Fruit fly (Drosophila melanogaster) whole organism, wandering third instar larva: Measurements from ENCODE around the gene S-Lap2.
A peak's percentile ranks its signal among the peaks of the same experiment; 100 is the strongest.

Experiments used
- Abd-B ChIP-seq: fragments of >200 bp; optimal IDR thresholded peaks from 2 replicates; lab custom pipeline; 2017; ENCODE audit warnings: missing biosample characterization, missing genetic modification characterization
- CG32264 ChIP-seq: fragments of 200-800 bp; sonication (Bioruptor generic); optimal IDR thresholded peaks from 2 replicates; lab custom pipeline; 2016; ENCODE audit warnings: missing biosample characterization, missing genetic modification characterization
- CG9705 ChIP-seq: fragments of 200-800 bp; sonication (Bioruptor generic); optimal IDR thresholded peaks from 2 replicates; lab custom pipeline; 2018; ENCODE audit warnings: missing biosample characterization, mild to moderate bottlenecking, missing genetic modification characterization
- CrebA ChIP-seq: fragments of 200-800 bp; sonication (Bioruptor generic); optimal IDR thresholded peaks from 2 replicates; lab custom pipeline; 2016; ENCODE audit warnings: missing biosample characterization, mild to moderate bottlenecking, missing genetic modification characterization, borderline replicate concordance
- Dfd ChIP-seq: fragments of >200 bp; optimal IDR thresholded peaks from 2 replicates; lab custom pipeline; 2017; ENCODE audit warnings: missing biosample characterization, missing genetic modification characterization
- Dif ChIP-seq: fragments of 200-275, 200-300 bp; sonication (Bioruptor generic); optimal IDR thresholded peaks from 2 replicates; lab custom pipeline; 2018; ENCODE audit warnings: missing biosample characterization, missing genetic modification characterization; ENCODE audit not compliant: partially characterized antibody
- GATAd ChIP-seq: sonication (Bioruptor generic); optimal IDR thresholded peaks from 2 replicates; lab custom pipeline; 2016; ENCODE audit warnings: missing biosample characterization, missing genetic modification characterization
- HLH106 ChIP-seq: fragments of 200-800 bp; optimal IDR thresholded peaks from 3 replicates; lab custom pipeline; 2019; ENCODE audit warnings: missing biosample characterization, mild to moderate bottlenecking, missing genetic modification characterization, moderate library complexity
- Hnf4 ChIP-seq: fragments of 200-800 bp; sonication (Bioruptor generic); optimal IDR thresholded peaks from 2 replicates; lab custom pipeline; 2016; ENCODE audit warnings: missing biosample characterization, mild to moderate bottlenecking, missing genetic modification characterization
- Hr83 ChIP-seq: fragments of 200-300 bp; sonication (Bioruptor generic); optimal IDR thresholded peaks from 2 replicates; lab custom pipeline; 2016; ENCODE audit warnings: missing biosample characterization, mild to moderate bottlenecking, missing genetic modification characterization, moderate library complexity; ENCODE audit not compliant: poor library complexity, severe bottlenecking
- Mio ChIP-seq: sonication (Bioruptor generic); optimal IDR thresholded peaks from 2 replicates; lab custom pipeline; 2016; ENCODE audit warnings: missing biosample characterization, missing genetic modification characterization
- Myc ChIP-seq: fragments of >200 bp; optimal IDR thresholded peaks from 2 replicates; lab custom pipeline; 2017
- N ChIP-seq: fragments of >200 bp; optimal IDR thresholded peaks from 2 replicates; lab custom pipeline; 2018; ENCODE audit warnings: missing biosample characterization, missing external identifiers, missing genetic modification characterization
- OdsH ChIP-seq: fragments of 200-800 bp; sonication (Bioruptor generic); optimal IDR thresholded peaks from 2 replicates; lab custom pipeline; 2016; ENCODE audit warnings: missing biosample characterization, mild to moderate bottlenecking, missing genetic modification characterization
- Sp1 ChIP-seq: fragments of 200-800 bp; sonication (Bioruptor generic); optimal IDR thresholded peaks from 3 replicates; lab custom pipeline; 2019; ENCODE audit warnings: missing biosample characterization, mild to moderate bottlenecking, missing genetic modification characterization, moderate library complexity
- Vsx2 ChIP-seq: fragments of 200-300, 225-300 bp; sonication (Bioruptor generic); optimal IDR thresholded peaks from 2 replicates; lab custom pipeline; 2018; ENCODE audit warnings: missing biosample characterization, missing genetic modification characterization; ENCODE audit not compliant: partially characterized antibody
- brk ChIP-seq: fragments of 200-800 bp; sonication (Bioruptor generic); optimal IDR thresholded peaks from 2 replicates; lab custom pipeline; 2016; ENCODE audit warnings: missing biosample characterization, mild to moderate bottlenecking, missing genetic modification characterization
- dl ChIP-seq, 2 experiments: fragments of 175-275, 200-275 bp in 1 of 2; fragments of 200-275 bp in 1 of 2; sonication (Bioruptor generic); optimal IDR thresholded peaks; lab custom pipeline; 2018; ENCODE audit warnings: mild to moderate bottlenecking in 2 of 2, missing biosample characterization in 2 of 2, missing genetic modification characterization in 2 of 2, moderate library complexity in 2 of 2; ENCODE audit not compliant: partially characterized antibody in 2 of 2, insufficient read depth in 1 of 2
- dmrt93B ChIP-seq: fragments of 200-800 bp; sonication (Bioruptor generic); optimal IDR thresholded peaks from 2 replicates; lab custom pipeline; 2018; ENCODE audit warnings: missing biosample characterization, mild to moderate bottlenecking, missing genetic modification characterization
- dsf ChIP-seq: sonication (Bioruptor generic); optimal IDR thresholded peaks from 2 replicates; lab custom pipeline; 2016; ENCODE audit warnings: missing biosample characterization, missing genetic modification characterization, borderline replicate concordance
- ey ChIP-seq: fragments of 200-800 bp; sonication (Bioruptor generic); optimal IDR thresholded peaks from 2 replicates; lab custom pipeline; 2016; ENCODE audit warnings: missing biosample characterization, missing genetic modification characterization
- foxo ChIP-seq, 2 experiments: fragments of 200-800 bp; sonication (Bioruptor generic); optimal IDR thresholded peaks; 2 replicates in 1 of 2; 3 replicates in 1 of 2; lab custom pipeline; 2016 to 2017; ENCODE audit warnings: missing biosample characterization in 2 of 2, missing genetic modification characterization in 2 of 2
- fru ChIP-seq: fragments of 200-800 bp; sonication (Bioruptor generic); optimal IDR thresholded peaks from 3 replicates; lab custom pipeline; 2016; ENCODE audit warnings: missing biosample characterization, mild to moderate bottlenecking, missing genetic modification characterization
- h ChIP-seq: fragments of 200-800 bp; sonication (Bioruptor generic); optimal IDR thresholded peaks from 3 replicates; lab custom pipeline; 2016; ENCODE audit warnings: missing biosample characterization, mild to moderate bottlenecking, missing genetic modification characterization
- lola ChIP-seq: fragments of >200 bp; optimal IDR thresholded peaks from 2 replicates; lab custom pipeline; 2017; ENCODE audit warnings: missing biosample characterization, missing genetic modification characterization
- pan ChIP-seq: fragments of >200 bp; optimal IDR thresholded peaks from 2 replicates; lab custom pipeline; 2017
- psq ChIP-seq: fragments of 200-800 bp; sonication (Bioruptor generic); optimal IDR thresholded peaks from 3 replicates; lab custom pipeline; 2017; ENCODE audit warnings: missing biosample characterization, mild to moderate bottlenecking, missing genetic modification characterization, moderate library complexity
- sv ChIP-seq: fragments of 200-800 bp; sonication (Bioruptor generic); optimal IDR thresholded peaks from 3 replicates; lab custom pipeline; 2016; ENCODE audit warnings: missing biosample characterization, missing genetic modification characterization
- tai ChIP-seq: sonication (Bioruptor generic); optimal IDR thresholded peaks from 2 replicates; lab custom pipeline; 2016; ENCODE audit warnings: missing biosample characterization, missing genetic modification characterization
- usp ChIP-seq: fragments of >200 bp; optimal IDR thresholded peaks from 2 replicates; lab custom pipeline; 2017; ENCODE audit warnings: missing biosample characterization, missing genetic modification characterization
- woc ChIP-seq: sonication (Bioruptor generic); optimal IDR thresholded peaks from 2 replicates; lab custom pipeline; 2016; ENCODE audit warnings: missing biosample characterization, mild to moderate bottlenecking, missing genetic modification characterization

Gene S-Lap2

dm6 chr3L:8603880-8604692 lies 15.6 kb upstream of the S-Lap2 start, which contains the start of the genes CG5989 and CG6282:
Gene CG5989 (minus strand): TSS chr3L:8604149.
Gene CG6282 (plus strand): TSS chr3L:8604657.
- peak; percentile 61 for TF ChIP-seq Myc (lab: Kevin White, UChicago)
- no peak for TF ChIP-seq CrebA
- peak; percentile 8 for TF ChIP-seq sv (GFP tag; lab: Kevin White, UChicago)

dm6 chr3L:8607449-8607848 lies 12.2 kb upstream of the S-Lap2 start:
- TF ChIP-seq psq (no peak), Dif (GFP tag; lab: Kevin White, UChicago) (no peak), foxo (GFP tag; optimal IDR thresholded peaks at IDR 0.05; lab: Kevin White, UChicago) (peak in 1 of 2 experiments; percentile 21), Abd-B (GFP tag; lab: Kevin White, UChicago) (no peak), ey (GFP tag; lab: Kevin White, UChicago) (peak; percentile 34), dsf (no peak), CG9705 (GFP tag; lab: Kevin White, UChicago) (no peak), dmrt93B (GFP tag; lab: Kevin White, UChicago) (no peak), sv (GFP tag; lab: Kevin White, UChicago) (no peak), tai (GFP tag; lab: Kevin White, UChicago) (no peak), GATAd (no peak), h (GFP tag; lab: Kevin White, UChicago) (peak; percentile 20), CG32264 (GFP tag; lab: Kevin White, UChicago) (no peak), Myc (lab: Kevin White, UChicago) (no peak), Vsx2 (GFP tag; lab: Kevin White, UChicago) (no peak), Sp1 (GFP tag; lab: Kevin White, UChicago) (no peak), usp (GFP tag; lab: Kevin White, UChicago) (no peak), brk (GFP tag; lab: Kevin White, UChicago) (no peak), woc (GFP tag; lab: Kevin White, UChicago) (no peak), dl (GFP tag; optimal IDR thresholded peaks at IDR 0.05; lab: Kevin White, UChicago; ENCODE audit: insufficient read depth in 1 of 2, partially characterized antibody in 2 of 2) (no peak), CrebA (no peak), N (GFP tag; lab: Kevin White, UChicago) (no peak), pan (lab: Kevin White, UChicago) (no peak), Dfd (GFP tag; lab: Kevin White, UChicago) (no peak), Mio (no peak), fru (GFP tag; lab: Kevin White, UChicago) (peak; percentile 15), Hnf4 (GFP tag; lab: Kevin White, UChicago) (no peak), Hr83 (GFP tag; lab: Kevin White, UChicago) (no peak), lola (no peak)
- TF ChIP-seq, all 38 proteins: peak for 4

dm6 chr3L:8616935-8617334 lies 2.8 kb upstream of the S-Lap2 start, which contains the start of gene S-Lap1:
Gene S-Lap1 (plus strand): TSS chr3L:8617235.
- TF ChIP-seq CrebA (no peak), Dfd (GFP tag; lab: Kevin White, UChicago) (no peak), Dif (GFP tag; lab: Kevin White, UChicago) (no peak), Hnf4 (GFP tag; lab: Kevin White, UChicago) (no peak), HLH106 (tag; lab: Kevin White, UChicago) (no peak), ey (GFP tag; lab: Kevin White, UChicago) (no peak), tai (GFP tag; lab: Kevin White, UChicago) (no peak), GATAd (no peak)

dm6 chr3L:8621465-8621864 lies 1.8 kb downstream of the S-Lap2 start:
- TF ChIP-seq CrebA: no peak
- no peak for TF ChIP-seq OdsH (GFP tag; lab: Kevin White, UChicago)
- TF ChIP-seq psq: no peak
- TF ChIP-seq fru (GFP tag; lab: Kevin White, UChicago): no peak
